Worm (Caenorhabditis elegans) whole organism, L2 larva: Measurements from ENCODE around the gene F52D10.4.
"Not testable (repeated sequence)": the region's sequence is repeated elsewhere in the genome, so short reads cannot be mapped to it uniquely, and the experiment has no call there.

Experiments used
- C34F6.9 ChIP-seq: fragments of 150-350 bp; optimal IDR thresholded peaks from 2 replicates; lab custom pipeline; 2014; ENCODE audit warnings: missing biosample characterization, missing genetic modification characterization
- F13H6.1 ChIP-seq: sonication (generic microtip); optimal IDR thresholded peaks from 2 replicates; lab custom pipeline; 2016; ENCODE audit warnings: missing genetic modification characterization, missing compliant biosample characterization
- Y55F3AM.14 ChIP-seq: fragments of 200-800 bp; sonication (Bioruptor generic); optimal IDR thresholded peaks from 2 replicates; lab custom pipeline; 2018; ENCODE audit warnings: mild to moderate bottlenecking, missing genetic modification characterization, missing compliant biosample characterization
- ZK546.5 ChIP-seq: sonication (generic microtip); optimal IDR thresholded peaks from 2 replicates; lab custom pipeline; 2017; ENCODE audit warnings: missing biosample characterization, missing genetic modification characterization
- aly-2 ChIP-seq: fragments of 150-350 bp; optimal IDR thresholded peaks from 2 replicates; lab custom pipeline; 2014; ENCODE audit warnings: missing biosample characterization, missing genetic modification characterization
- ama-1 ChIP-seq: fragments of 150-350 bp; optimal IDR thresholded peaks from 2 replicates; lab custom pipeline; 2018; ENCODE audit warnings: inconsistent platforms
- blmp-1 ChIP-seq: sonication (generic microtip); optimal IDR thresholded peaks from 2 replicates; lab custom pipeline; 2017; ENCODE audit warnings: missing genetic modification characterization, mild to moderate bottlenecking, missing compliant biosample characterization, antibody characterized with exemption, moderate library complexity; ENCODE audit not compliant: insufficient read depth
- ceh-16 ChIP-seq: fragments of 150-350 bp; optimal IDR thresholded peaks from 2 replicates; lab custom pipeline; 2014; ENCODE audit warnings: missing biosample characterization, missing genetic modification characterization
- crh-2 ChIP-seq: sonication (generic microtip); optimal IDR thresholded peaks from 2 replicates; lab custom pipeline; 2017; ENCODE audit warnings: missing biosample characterization, missing genetic modification characterization
- egl-27 ChIP-seq: sonication (generic microtip); optimal IDR thresholded peaks from 3 replicates; lab custom pipeline; 2017; ENCODE audit warnings: missing biosample characterization, missing genetic modification reagents, missing genetic modification characterization
- elt-1 ChIP-seq: fragments of 150-350 bp; optimal IDR thresholded peaks from 2 replicates; lab custom pipeline; 2014; ENCODE audit warnings: missing biosample characterization, missing genetic modification characterization
- elt-3 ChIP-seq: sonication (generic microtip); optimal IDR thresholded peaks from 2 replicates; lab custom pipeline; 2017; ENCODE audit warnings: missing biosample characterization, missing genetic modification characterization
- fos-1 ChIP-seq: fragments of 150-350 bp; optimal IDR thresholded peaks from 2 replicates; lab custom pipeline; 2014; ENCODE audit warnings: missing biosample characterization, missing genetic modification characterization
- gmeb-1 ChIP-seq: fragments of 150-350 bp; optimal IDR thresholded peaks from 2 replicates; lab custom pipeline; 2014; ENCODE audit warnings: missing biosample characterization, missing genetic modification characterization
- lin-13 ChIP-seq: fragments of 150-350 bp; optimal IDR thresholded peaks from 2 replicates; lab custom pipeline; 2014; ENCODE audit warnings: missing biosample characterization, missing genetic modification reagents, missing genetic modification characterization
- lsy-2 ChIP-seq, 2 experiments: fragments of 150-350 bp in 1 of 2; sonication (generic microtip) in 1 of 2; optimal IDR thresholded peaks; 2 replicates each; lab custom pipeline; 2014 to 2017; ENCODE audit warnings: missing biosample characterization in 2 of 2, missing genetic modification characterization in 2 of 2
- mab-5 ChIP-seq: fragments of 150-350 bp; optimal IDR thresholded peaks from 2 replicates; lab custom pipeline; 2014; ENCODE audit warnings: missing biosample characterization, missing genetic modification characterization
- mbf-1 ChIP-seq: sonication (generic microtip); optimal IDR thresholded peaks from 2 replicates; lab custom pipeline; 2017; ENCODE audit warnings: missing biosample characterization, missing genetic modification characterization
- mdl-1 ChIP-seq, 2 experiments: fragments of 150-350 bp in 1 of 2; sonication (generic microtip) in 1 of 2; optimal IDR thresholded peaks; 2 replicates each; lab custom pipeline; 2017; ENCODE audit warnings: missing biosample characterization in 2 of 2, missing genetic modification characterization in 2 of 2
- nhr-10 ChIP-seq: sonication (generic microtip); optimal IDR thresholded peaks from 2 replicates; lab custom pipeline; 2017; ENCODE audit warnings: missing biosample characterization, missing genetic modification characterization
- nhr-11 ChIP-seq: fragments of 150-350 bp; optimal IDR thresholded peaks from 2 replicates; lab custom pipeline; 2014; ENCODE audit warnings: missing biosample characterization, missing genetic modification characterization
- nhr-12 ChIP-seq: fragments of 150-350 bp; optimal IDR thresholded peaks from 2 replicates; lab custom pipeline; 2014; ENCODE audit warnings: missing biosample characterization, missing genetic modification characterization
- nhr-129 ChIP-seq: fragments of 150-350 bp; optimal IDR thresholded peaks from 2 replicates; lab custom pipeline; 2014; ENCODE audit warnings: missing biosample characterization, missing genetic modification characterization
- nhr-21 ChIP-seq: fragments of 150-350 bp; optimal IDR thresholded peaks from 2 replicates; lab custom pipeline; 2014; ENCODE audit warnings: missing biosample characterization, missing genetic modification characterization
- nhr-23 ChIP-seq: fragments of 150-350 bp; optimal IDR thresholded peaks from 2 replicates; lab custom pipeline; 2014; ENCODE audit warnings: missing biosample characterization, missing genetic modification reagents, missing genetic modification characterization
- nhr-25 ChIP-seq: fragments of 150-350 bp; sonication (generic microtip); optimal IDR thresholded peaks from 3 replicates; lab custom pipeline; 2014; ENCODE audit warnings: missing biosample characterization, missing genetic modification characterization
- peb-1 ChIP-seq: fragments of 150-350 bp; optimal IDR thresholded peaks from 2 replicates; lab custom pipeline; 2014; ENCODE audit warnings: missing biosample characterization, missing genetic modification characterization
- skn-1 ChIP-seq: sonication (generic microtip); optimal IDR thresholded peaks from 2 replicates; lab custom pipeline; 2017; ENCODE audit warnings: missing biosample characterization, missing genetic modification characterization
- sma-3 ChIP-seq: sonication (generic microtip); optimal IDR thresholded peaks from 2 replicates; lab custom pipeline; 2016; ENCODE audit warnings: missing genetic modification reagents, missing genetic modification characterization, missing compliant biosample characterization
- sma-9 ChIP-seq, 2 experiments: fragments of 150-350 bp in 1 of 2; sonication (generic microtip) in 1 of 2; optimal IDR thresholded peaks; 2 replicates each; lab custom pipeline; 2014 to 2016; ENCODE audit warnings: missing genetic modification characterization in 2 of 2, mild to moderate bottlenecking in 1 of 2, missing biosample characterization in 1 of 2, missing compliant biosample characterization in 1 of 2, missing genetic modification reagents in 1 of 2, moderate library complexity in 1 of 2
- snpc-4 ChIP-seq: fragments of 150-350 bp; optimal IDR thresholded peaks from 2 replicates; lab custom pipeline; 2014; ENCODE audit warnings: missing biosample characterization, missing genetic modification characterization
- unc-39 ChIP-seq: fragments of 150-350 bp; optimal IDR thresholded peaks from 2 replicates; lab custom pipeline; 2014; ENCODE audit warnings: missing biosample characterization, missing genetic modification characterization
- unc-55 ChIP-seq: fragments of 150-350 bp; sonication (generic microtip); optimal IDR thresholded peaks from 3 replicates; lab custom pipeline; 2014; ENCODE audit warnings: missing biosample characterization, missing genetic modification reagents, missing genetic modification characterization
- zag-1 ChIP-seq: fragments of 150-350 bp; optimal IDR thresholded peaks from 2 replicates; lab custom pipeline; 2014; ENCODE audit warnings: missing biosample characterization, missing genetic modification characterization
- ztf-11 ChIP-seq: sonication (generic microtip); optimal IDR thresholded peaks from 2 replicates; lab custom pipeline; 2017; ENCODE audit warnings: missing biosample characterization, missing genetic modification characterization
- ztf-4 ChIP-seq: fragments of 150-350 bp; optimal IDR thresholded peaks from 2 replicates; lab custom pipeline; 2014; ENCODE audit warnings: missing biosample characterization, missing genetic modification characterization

Gene F52D10.4

ce11 chrX:11640463-11640995 lies 23.3 kb downstream of the F52D10.4 start:
- peak; percentile 60 for TF ChIP-seq zag-1 (tag; lab: Kevin White, UChicago)
- TF ChIP-seq unc-55 (GFP tag; lab: Kevin White, UChicago) = peak; percentile 58
- TF ChIP-seq nhr-129 (tag; lab: Kevin White, UChicago) = peak; percentile 24
- TF ChIP-seq ama-1 (lab: Kevin White, UChicago) = no peak
- peak; percentile 14 for TF ChIP-seq sma-9 (GFP tag; optimal IDR thresholded peaks at IDR 0.05; lab: Kevin White, UChicago)
- no peak for TF ChIP-seq sma-9 (tag; optimal IDR thresholded peaks at IDR 0.05; lab: Kevin White, UChicago)
- TF ChIP-seq C34F6.9 = peak; percentile 48
- no peak for TF ChIP-seq ceh-16 (tag; lab: Kevin White, UChicago)
- peak; percentile 16 for TF ChIP-seq egl-27 (tag; lab: Kevin White, UChicago)
- no peak for TF ChIP-seq ztf-4 (tag; lab: Kevin White, UChicago)

DNA sequence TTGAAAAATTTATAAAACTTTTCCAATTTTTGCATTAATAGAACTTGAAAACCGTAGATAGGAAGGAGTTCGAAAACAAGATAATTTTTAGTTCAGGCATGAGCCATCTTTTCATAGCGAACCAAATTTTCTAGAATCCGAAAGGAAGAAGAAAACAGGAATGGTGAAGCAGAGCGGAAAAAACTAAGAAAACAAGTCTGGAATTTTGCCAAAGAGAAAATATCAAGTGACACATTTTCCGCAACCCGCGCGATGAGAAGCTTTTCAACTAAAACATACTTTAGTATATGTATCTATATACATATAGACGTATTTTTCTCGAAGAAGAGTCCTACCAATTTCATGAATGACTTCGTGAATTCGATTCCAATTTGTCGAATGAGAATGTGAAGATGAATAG lies 24.3 kb downstream of the F52D10.4 start:
- TF ChIP-seq elt-3 (tag; lab: Kevin White, UChicago) = no peak
- TF ChIP-seq ama-1 (lab: Kevin White, UChicago) = no peak
- TF ChIP-seq nhr-10 (tag; lab: Kevin White, UChicago) = no peak
- TF ChIP-seq ztf-4 (tag; lab: Kevin White, UChicago) = no peak
- TF ChIP-seq fos-1 (tag; lab: Kevin White, UChicago) = no peak
- no peak for TF ChIP-seq nhr-21 (tag; lab: Kevin White, UChicago)
- no peak for TF ChIP-seq ZK546.5
- no peak for TF ChIP-seq unc-55 (GFP tag; lab: Kevin White, UChicago)
- TF ChIP-seq nhr-23 = no peak
- no peak for TF ChIP-seq mdl-1 (tag; optimal IDR thresholded peaks at IDR 0.05; lab: Kevin White, UChicago)
- TF ChIP-seq sma-9 (GFP tag; optimal IDR thresholded peaks at IDR 0.05; lab: Kevin White, UChicago) = no peak
- TF ChIP-seq sma-9 (tag; optimal IDR thresholded peaks at IDR 0.05; lab: Kevin White, UChicago) = no peak
- no peak for TF ChIP-seq mab-5
- no peak for TF ChIP-seq peb-1 (tag; lab: Kevin White, UChicago)
- TF ChIP-seq skn-1 = no peak
- TF ChIP-seq elt-1 = no peak

- TF ChIP-seq lsy-2 (tag; optimal IDR thresholded peaks at IDR 0.05; lab: Kevin White, UChicago) (peak in 1 of 2 experiments; percentile 34), sma-9 (GFP tag; optimal IDR thresholded peaks at IDR 0.05; lab: Kevin White, UChicago) (peak; percentile 25), unc-55 (GFP tag; lab: Kevin White, UChicago) (peak; percentile 17), crh-2 (peak; percentile 37), Y55F3AM.14 (GFP tag; lab: Kevin White, UChicago) (peak; percentile 93), zag-1 (tag; lab: Kevin White, UChicago) (peak; percentile 8), nhr-25 (tag; lab: Kevin White, UChicago) (peak; percentile 63), C34F6.9 (peak; percentile 20), mab-5 (peak; percentile 78), nhr-129 (tag; lab: Kevin White, UChicago) (peak; percentile 66), F13H6.1 (peak; percentile 93), blmp-1 (tag; lab: Kevin White, UChicago) (peak; percentile 40), mdl-1 (tag; optimal IDR thresholded peaks at IDR 0.05; lab: Kevin White, UChicago) (peak in 1 of 2 experiments; percentile 12), ceh-16 (tag; lab: Kevin White, UChicago) (peak; percentile 52), nhr-21 (tag; lab: Kevin White, UChicago) (peak; percentile 1)
- TF ChIP-seq sma-9 (tag; optimal IDR thresholded peaks at IDR 0.05; lab: Kevin White, UChicago) = not testable (repeated sequence)
These were observed 26.5 kb downstream of the F52D10.4 start, which contains the start of gene sto-4 for ce11 chrX:11643767-11644235. TSS of gene sto-4 (plus strand) at chrX:11644126.

- TF ChIP-seq nhr-23 (no peak), mdl-1 (tag; optimal IDR thresholded peaks at IDR 0.05; lab: Kevin White, UChicago) (no peak), gmeb-1 (peak; percentile 43), nhr-25 (tag; lab: Kevin White, UChicago) (peak; percentile 22), nhr-21 (tag; lab: Kevin White, UChicago) (peak; percentile 25), F13H6.1 (no peak), sma-9 (GFP tag; optimal IDR thresholded peaks at IDR 0.05; lab: Kevin White, UChicago) (peak; percentile 23), sma-9 (tag; optimal IDR thresholded peaks at IDR 0.05; lab: Kevin White, UChicago) (no peak), lin-13 (GFP tag; lab: Kevin White, UChicago) (peak; percentile 3), fos-1 (tag; lab: Kevin White, UChicago) (peak; percentile 27), unc-39 (tag; lab: Kevin White, UChicago) (no peak), crh-2 (peak; percentile 22), lsy-2 (tag; optimal IDR thresholded peaks at IDR 0.05; lab: Kevin White, UChicago) (no peak), elt-1 (no peak), mbf-1 (no peak), blmp-1 (tag; lab: Kevin White, UChicago) (no peak), snpc-4 (tag; lab: Kevin White, UChicago) (no peak), sma-3 (GFP tag; lab: Kevin White, UChicago) (peak; percentile 63), elt-3 (tag; lab: Kevin White, UChicago) (no peak), skn-1 (no peak), egl-27 (tag; lab: Kevin White, UChicago) (no peak), nhr-11 (tag; lab: Kevin White, UChicago) (no peak), ztf-11 (tag; lab: Kevin White, UChicago) (no peak), Y55F3AM.14 (GFP tag; lab: Kevin White, UChicago) (no peak), nhr-12 (tag; lab: Kevin White, UChicago) (no peak), unc-55 (GFP tag; lab: Kevin White, UChicago) (no peak), aly-2 (no peak)
These were observed 28.2 kb downstream of the F52D10.4 start for ce11 chrX:11645517-11645916.
